Fruit fly (Drosophila melanogaster): ENCODE data around the gene CG14322.

dm6 chr3R:17624968-17625367 lies 22.5 kb upstream of the CG14322 start, which contains the start of gene AttD:
- no peak for TF ChIP-seq usp (GFP tag; optimal IDR thresholded peaks at IDR 0.05)
- TF ChIP-seq psq (optimal IDR thresholded peaks at IDR 0.05), result no peak
- no peak for TF ChIP-seq Dll (optimal IDR thresholded peaks at IDR 0.05)
- no peak for TF ChIP-seq EcR (GFP tag; optimal IDR thresholded peaks at IDR 0.05)
- no peak for TF ChIP-seq CG8478 (optimal IDR thresholded peaks at IDR 0.05)
- no peak for TF ChIP-seq pan (optimal IDR thresholded peaks at IDR 0.05)

Data from whole organism.